Fruit fly (Drosophila melanogaster) whole organism, embryonic: Measurements from ENCODE around the gene CG14984.

ENCODE experiments used
- B-H2 ChIP-seq: fragments of 200-800 bp; sonication (Bioruptor generic); optimal IDR thresholded peaks from 2 replicates; lab custom pipeline; 2018; ENCODE audit warnings: missing biosample characterization, mild to moderate bottlenecking, missing genetic modification characterization
- BtbVII ChIP-seq: fragments of 200-800 bp; sonication (Bioruptor generic); optimal IDR thresholded peaks from 3 replicates; lab custom pipeline; 2017; ENCODE audit warnings: missing biosample characterization, mild to moderate bottlenecking, missing genetic modification characterization
- CG10979 ChIP-seq: fragments of 200-800 bp; sonication (Bioruptor generic); optimal IDR thresholded peaks from 2 replicates; lab custom pipeline; 2018; ENCODE audit warnings: missing biosample characterization, mild to moderate bottlenecking, missing genetic modification characterization, moderate library complexity
- CG11560 ChIP-seq: fragments of 200-800 bp; sonication (Bioruptor generic); IDR thresholded peaks from 3 replicates; pipeline ENCODE4 v1.3.6; 2022; ENCODE audit warnings: missing biosample characterization, missing genetic modification characterization
- CG12744 ChIP-seq: fragments of 200-800 bp; sonication (Bioruptor generic); optimal IDR thresholded peaks from 2 replicates; lab custom pipeline; 2016; ENCODE audit warnings: missing biosample characterization, missing genetic modification characterization
- CG13296 ChIP-seq: fragments of 200-800 bp; sonication (Bioruptor generic); optimal IDR thresholded peaks from 3 replicates; lab custom pipeline; 2018; ENCODE audit warnings: missing biosample characterization, mild to moderate bottlenecking, missing genetic modification characterization
- CG13894 ChIP-seq: fragments of 200-800 bp; sonication (Bioruptor generic); optimal IDR thresholded peaks from 3 replicates; lab custom pipeline; 2018; ENCODE audit warnings: missing biosample characterization, mild to moderate bottlenecking, missing genetic modification characterization, moderate library complexity
- CG15514 ChIP-seq: fragments of 200-800 bp; sonication (Bioruptor generic); optimal IDR thresholded peaks from 3 replicates; lab custom pipeline; 2017; ENCODE audit warnings: missing biosample characterization, missing genetic modification characterization, mild to moderate bottlenecking, moderate library complexity, missing genetic modification reagents
- CG16779 ChIP-seq: fragments of 200-800 bp; sonication (Bioruptor generic); IDR thresholded peaks from 2 replicates; pipeline ENCODE4 v1.3.6; 2022; ENCODE audit warnings: missing biosample characterization, missing genetic modification characterization
- CG17359 ChIP-seq: fragments of 200-800 bp; sonication (Bioruptor generic); optimal IDR thresholded peaks from 3 replicates; lab custom pipeline; 2018; ENCODE audit warnings: missing biosample characterization, mild to moderate bottlenecking, missing genetic modification characterization, moderate library complexity
- CG17385 ChIP-seq: fragments of 200-800 bp; sonication (Bioruptor generic); optimal IDR thresholded peaks from 3 replicates; lab custom pipeline; 2018; ENCODE audit warnings: missing biosample characterization, mild to moderate bottlenecking, missing genetic modification characterization
- CG17568 ChIP-seq: fragments of 200-800 bp; sonication (Bioruptor generic); optimal IDR thresholded peaks from 2 replicates; lab custom pipeline; 2018; ENCODE audit warnings: missing biosample characterization, mild to moderate bottlenecking, missing genetic modification characterization, moderate library complexity
- CG18262 ChIP-seq: fragments of 200-800 bp; optimal IDR thresholded peaks from 3 replicates; lab custom pipeline; 2019; ENCODE audit warnings: missing biosample characterization, mild to moderate bottlenecking, missing genetic modification characterization, moderate library complexity
- CG2889 ChIP-seq: fragments of 200-800 bp; sonication (Bioruptor generic); IDR thresholded peaks from 3 replicates; pipeline ENCODE4 v1.3.6; 2022; ENCODE audit warnings: missing biosample characterization, missing genetic modification characterization
- CG30403 ChIP-seq: fragments of 200-800 bp; sonication (Bioruptor generic); optimal IDR thresholded peaks from 3 replicates; lab custom pipeline; 2016; ENCODE audit warnings: missing biosample characterization, missing genetic modification characterization
- CG34376 ChIP-seq: fragments of 200-800 bp; sonication (Bioruptor generic); optimal IDR thresholded peaks from 2 replicates; lab custom pipeline; 2018; ENCODE audit warnings: missing biosample characterization, mild to moderate bottlenecking, missing genetic modification characterization
- CG9797 ChIP-seq: fragments of 200-800 bp; sonication (Bioruptor generic); optimal IDR thresholded peaks from 3 replicates; lab custom pipeline; 2018; ENCODE audit warnings: missing biosample characterization, mild to moderate bottlenecking, missing genetic modification characterization
- CHES-1-like ChIP-seq: fragments of 200-800 bp; sonication (Bioruptor generic); optimal IDR thresholded peaks from 2 replicates; lab custom pipeline; 2016; ENCODE audit warnings: missing biosample characterization, missing genetic modification characterization
- D ChIP-seq, 2 experiments: fragments of 200-800 bp in 1 of 2; fragments of >200 bp in 1 of 2; sonication (Bioruptor generic) in 1 of 2; optimal IDR thresholded peaks; 2 replicates in 1 of 2; 3 replicates in 1 of 2; lab custom pipeline; 2017; ENCODE audit warnings: mild to moderate bottlenecking in 1 of 2, missing biosample characterization in 1 of 2, missing genetic modification characterization in 1 of 2, missing genetic modification reagents in 1 of 2
- E2f1 ChIP-seq: fragments of 200-800 bp; sonication (Bioruptor generic); IDR thresholded peaks from 2 replicates; pipeline ENCODE4 v1.3.6; 2022; ENCODE audit warnings: missing biosample characterization, missing genetic modification characterization
- E2f2 ChIP-seq: fragments of 200-800 bp; sonication (Bioruptor generic); IDR thresholded peaks from 2 replicates; pipeline ENCODE4 v1.3.6; 2022; ENCODE audit warnings: missing biosample characterization, missing genetic modification characterization
- ERR ChIP-seq: fragments of 200-800 bp; sonication (Bioruptor generic); optimal IDR thresholded peaks from 2 replicates; lab custom pipeline; 2016; ENCODE audit warnings: missing biosample characterization, missing genetic modification characterization
- Ets97D ChIP-seq: fragments of 200-800 bp; sonication (Bioruptor generic); optimal IDR thresholded peaks from 3 replicates; lab custom pipeline; 2016; ENCODE audit warnings: missing biosample characterization, missing genetic modification characterization
- Fer1 ChIP-seq: fragments of 200-800 bp; sonication (Bioruptor generic); optimal IDR thresholded peaks from 2 replicates; lab custom pipeline; 2017; ENCODE audit warnings: missing biosample characterization, mild to moderate bottlenecking, missing genetic modification characterization
- GATAe ChIP-seq: fragments of 200-800 bp; sonication (Bioruptor generic); conservative IDR thresholded peaks from 2 replicates; pipeline ENCODE4 v1.3.6; 2022; ENCODE audit warnings: missing biosample characterization, missing genetic modification characterization
- HmgZ ChIP-seq: fragments of 200-800 bp; sonication (Bioruptor generic); optimal IDR thresholded peaks from 2 replicates; lab custom pipeline; 2018; ENCODE audit warnings: missing biosample characterization, mild to moderate bottlenecking, missing genetic modification characterization
- Jarid2 ChIP-seq: fragments of 200-800 bp; sonication (Bioruptor generic); optimal IDR thresholded peaks from 3 replicates; lab custom pipeline; 2017; ENCODE audit warnings: mild to moderate bottlenecking, missing biosample characterization, missing genetic modification reagents, missing genetic modification characterization
- Lhr ChIP-seq: fragments of 200-800 bp; sonication (Bioruptor generic); optimal IDR thresholded peaks from 3 replicates; lab custom pipeline; 2017; ENCODE audit warnings: mild to moderate bottlenecking, missing biosample characterization, missing genetic modification reagents, missing genetic modification characterization
- Max ChIP-seq: fragments of 200-800 bp; sonication (Bioruptor generic); optimal IDR thresholded peaks from 2 replicates; lab custom pipeline; 2016; ENCODE audit warnings: missing biosample characterization, mild to moderate bottlenecking, missing genetic modification characterization
- Med ChIP-seq: fragments of 200-800 bp; sonication (Bioruptor generic); peaks from one replicate; lab custom pipeline; 2016; ENCODE audit warnings: missing biosample characterization, missing genetic modification characterization, mild to moderate bottlenecking, inconsistent platforms, moderate library complexity
- ewg ChIP-seq: fragments of 200-800 bp; sonication (Bioruptor generic); optimal IDR thresholded peaks from 3 replicates; lab custom pipeline; 2017; ENCODE audit warnings: mild to moderate bottlenecking, missing biosample characterization, missing genetic modification reagents, missing genetic modification characterization
- gro ChIP-seq: fragments of 200-800 bp; sonication (Bioruptor generic); optimal IDR thresholded peaks from 2 replicates; lab custom pipeline; 2016; ENCODE audit warnings: missing biosample characterization, missing genetic modification characterization
- gsb ChIP-seq: fragments of 200-800 bp; sonication (Bioruptor generic); IDR thresholded peaks from 2 replicates; pipeline ENCODE4 v1.3.6; 2022; ENCODE audit warnings: missing biosample characterization, missing genetic modification characterization
- inv ChIP-seq: fragments of 200-800 bp; sonication (Bioruptor generic); IDR thresholded peaks from 2 replicates; pipeline ENCODE4 v1.3.6; 2022; ENCODE audit warnings: missing biosample characterization, missing genetic modification characterization; ENCODE audit not compliant: partially characterized antibody
- lbe ChIP-seq: fragments of 200-800 bp; sonication (Bioruptor generic); optimal IDR thresholded peaks from 2 replicates; lab custom pipeline; 2016; ENCODE audit warnings: missing biosample characterization, mild to moderate bottlenecking, missing genetic modification characterization
- mirr ChIP-seq: fragments of 200-800 bp; sonication (Bioruptor generic); optimal IDR thresholded peaks from 3 replicates; lab custom pipeline; 2018; ENCODE audit warnings: missing biosample characterization, mild to moderate bottlenecking, missing genetic modification characterization
- nerfin-1 ChIP-seq: fragments of 200-800 bp; sonication (Bioruptor generic); optimal IDR thresholded peaks from 3 replicates; lab custom pipeline; 2019; ENCODE audit warnings: missing biosample characterization, mild to moderate bottlenecking, missing genetic modification characterization, moderate library complexity
- pan ChIP-seq, 4 experiments: fragments of >200 bp in 3 of 4; fragments of 200-800 bp in 1 of 4; sonication (Bioruptor generic) in 1 of 4; optimal IDR thresholded peaks in 3 of 4; IDR thresholded peaks in 1 of 4; 2 replicates each; pipeline versions ENCODE4 v1.3.6 to Lab custom; 2017 to 2022; ENCODE audit warnings: missing biosample characterization in 2 of 4, missing genetic modification characterization in 2 of 4, mixed read lengths in 1 of 4
- pfk ChIP-seq: fragments of 200-800 bp; sonication (Bioruptor generic); optimal IDR thresholded peaks from 2 replicates; lab custom pipeline; 2018; ENCODE audit warnings: missing biosample characterization, mild to moderate bottlenecking, missing genetic modification characterization, moderate library complexity
- pita ChIP-seq: fragments of 200-800 bp; sonication (Bioruptor generic); optimal IDR thresholded peaks from 2 replicates; lab custom pipeline; 2017; ENCODE audit warnings: missing biosample characterization, mild to moderate bottlenecking, missing genetic modification characterization
- pzg ChIP-seq: fragments of 200-800 bp; sonication (Bioruptor generic); optimal IDR thresholded peaks from 3 replicates; lab custom pipeline; 2018; ENCODE audit warnings: missing biosample characterization, mild to moderate bottlenecking, missing genetic modification characterization, moderate library complexity
- slbo ChIP-seq: fragments of 200-800 bp; sonication (Bioruptor generic); IDR thresholded peaks from 2 replicates; pipeline ENCODE4 v1.3.6; 2022; ENCODE audit warnings: missing biosample characterization, missing genetic modification characterization
- sna ChIP-seq: fragments of 200-800 bp; sonication (Bioruptor generic); IDR thresholded peaks from 2 replicates; pipeline ENCODE4 v1.3.6; 2022; ENCODE audit warnings: missing biosample characterization, missing genetic modification characterization; ENCODE audit not compliant: partially characterized antibody
- sob ChIP-seq: fragments of 200-800 bp; sonication (Bioruptor generic); IDR thresholded peaks from 2 replicates; pipeline ENCODE4 v1.3.6; 2022; ENCODE audit warnings: missing biosample characterization, missing genetic modification characterization
- sug ChIP-seq: fragments of 200-800 bp; optimal IDR thresholded peaks from 2 replicates; lab custom pipeline; 2019; ENCODE audit warnings: missing biosample characterization, mild to moderate bottlenecking, missing genetic modification characterization, moderate library complexity

CG14984 gene

DNA sequence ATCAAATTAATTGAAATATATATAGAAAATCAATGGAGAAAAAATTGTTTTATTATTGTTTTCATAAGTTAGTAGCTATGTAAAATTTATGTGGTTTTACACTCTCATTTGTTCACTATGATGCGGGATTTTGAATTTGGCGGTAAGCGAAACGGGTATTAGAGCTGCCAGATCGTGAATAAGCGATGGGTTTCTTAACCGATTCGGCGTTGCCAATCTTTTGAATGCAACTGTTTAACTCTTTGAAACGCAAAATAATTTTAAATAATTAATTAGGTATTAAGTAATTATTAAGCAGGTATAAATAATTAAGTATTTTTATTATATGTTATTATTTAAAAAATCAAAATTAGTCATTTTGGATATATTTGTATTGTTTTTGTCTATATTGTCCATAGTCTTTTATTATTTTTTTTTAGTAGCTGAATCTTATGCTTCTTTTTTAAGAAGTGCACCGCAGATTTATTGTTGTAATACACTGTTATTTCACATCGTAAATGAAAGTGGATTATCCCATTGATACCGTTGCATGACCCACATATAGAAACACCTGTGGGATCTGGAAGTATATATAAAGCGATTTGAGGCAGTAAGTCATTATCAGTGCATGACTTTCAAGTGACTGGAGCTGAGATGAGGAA lies 4.9 kb downstream of the CG14984 start, which contains the start of gene CG10853 (continued):
- no peak for TF ChIP-seq CG18262
- TF ChIP-seq CG11560 (tag; lab: Robert Waterston, UW) = no peak
- no peak for TF ChIP-seq CHES-1-like (GFP tag; lab: Kevin White, UChicago)
- TF ChIP-seq pfk (GFP tag; lab: Kevin White, UChicago) = no peak
- no peak for TF ChIP-seq Max
- peak; percentile 35 for TF ChIP-seq pzg (GFP tag; lab: Kevin White, UChicago)
- TF ChIP-seq CG10979 (tag; lab: Kevin White, UChicago) = no peak
- no peak for TF ChIP-seq CG17568
- TF ChIP-seq CG17359 (tag; lab: Kevin White, UChicago) = no peak
- no peak for TF ChIP-seq gsb (GFP tag; lab: Robert Waterston, UW)
- no peak for TF ChIP-seq CG30403 (GFP tag; lab: Kevin White, UChicago)
- TF ChIP-seq CG9797 (GFP tag; lab: Kevin White, UChicago) = no peak
- TF ChIP-seq Ets97D (GFP tag; lab: Kevin White, UChicago) = no peak

DNA sequence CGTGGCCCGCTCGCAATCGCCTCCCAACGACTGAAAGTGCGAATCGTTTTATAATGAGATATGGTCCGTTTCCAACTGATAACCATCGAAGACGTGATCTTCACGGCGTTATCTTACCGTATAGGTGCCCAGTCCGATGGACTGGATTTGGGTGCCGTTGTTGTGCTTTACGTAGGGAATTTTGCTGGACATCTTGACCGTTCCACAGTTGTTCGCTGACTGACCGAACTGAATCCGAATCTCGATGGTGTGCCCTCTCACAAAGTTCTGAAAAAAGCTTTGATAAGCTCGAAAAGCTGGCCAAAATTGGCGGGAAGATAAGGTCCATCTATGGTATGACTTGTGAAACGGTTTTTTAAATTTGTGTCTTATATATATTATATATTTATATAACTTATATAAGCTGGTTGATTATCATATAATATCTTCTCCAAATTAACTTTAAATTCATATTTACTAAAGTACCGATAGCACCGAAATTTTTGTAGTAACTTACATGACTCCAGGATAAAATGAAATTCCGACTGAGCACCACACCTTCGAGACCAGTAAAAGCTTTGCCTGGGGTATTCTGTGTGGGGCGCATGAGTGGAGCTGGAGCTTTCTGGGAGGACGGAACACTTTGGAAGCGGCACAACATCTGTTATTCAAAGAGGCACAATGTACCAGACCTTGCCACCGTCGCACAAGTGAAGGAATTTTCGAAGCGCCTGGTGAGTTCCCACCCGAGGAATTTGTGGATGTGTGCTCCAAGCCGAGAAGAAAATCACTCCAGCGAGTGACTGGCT lies 9.9 kb downstream of the CG14984 start, which contains the start of the genes CG10863 and CG14982:
CG10863 (minus strand) TSS at position 225 of the 788 bp plus-strand sequence.
CG14982 (plus strand) TSS at position 470 of the 788 bp plus-strand sequence.
- TF ChIP-seq pfk (GFP tag; lab: Kevin White, UChicago) (peak; percentile 85), CG15514 (GFP tag; lab: Kevin White, UChicago) (peak; percentile 60), lbe (peak; percentile 8), pita (no peak), BtbVII (peak; percentile 26), CG16779 (no peak), CG17385 (GFP tag; lab: Kevin White, UChicago) (no peak), nerfin-1 (tag; lab: Kevin White, UChicago) (peak; percentile 62), ewg (peak; percentile 61), GATAe (GFP tag; lab: Robert Waterston, UW) (0 out of 2 replicates have a peak, but pooled peaks have one; percentile 14), ERR (GFP tag; lab: Kevin White, UChicago) (peak; percentile 33), inv (GFP tag; lab: Robert Waterston, UW) (no peak), Med (peak; percentile 83), Jarid2 (GFP tag; lab: Kevin White, UChicago) (peak; percentile 78), pzg (GFP tag; lab: Kevin White, UChicago) (peak; percentile 20), HmgZ (tag; lab: Kevin White, UChicago) (peak; percentile 64), CG12744 (no peak), Fer1 (peak; percentile 29), B-H2 (peak; percentile 35), pan (optimal IDR thresholded peaks at IDR 0.05; lab: Kevin White, UChicago) (no peak), pan (GFP tag; optimal IDR thresholded peaks at IDR 0.05 in 1 of 2, IDR thresholded peaks at IDR 0.05 in 1 of 2) (no peak), CG34376 (GFP tag; lab: Kevin White, UChicago) (peak; percentile 83), sna (GFP tag; lab: Robert Waterston, UW) (no peak), sug (tag; lab: Kevin White, UChicago) (peak; percentile 71), mirr (GFP tag; lab: Kevin White, UChicago) (peak; percentile 29), CG2889 (GFP tag; lab: Robert Waterston, UW) (no peak), E2f2 (peak; percentile 25; the same call in 1 of the 2 replicates), CG13894 (peak; percentile 0), slbo (peak; percentile 31; the same call in 1 of the 2 replicates), E2f1 (peak; percentile 44; the same call in 1 of the 2 replicates), gro (peak; percentile 59), D (optimal IDR thresholded peaks at IDR 0.05; lab: Kevin White, UChicago) (no peak), D (GFP tag; optimal IDR thresholded peaks at IDR 0.05; lab: Kevin White, UChicago) (no peak), CG13296 (GFP tag; lab: Kevin White, UChicago) (peak; percentile 7), Lhr (GFP tag; lab: Kevin White, UChicago) (no peak), sob (no peak)
